Fruit fly (Drosophila melanogaster): ENCODE data around the gene Cisd2.

Gene Cisd2

dm6 chr3R:29227675-29228211, 4.5 kb upstream of the Cisd2 start, which contains the start of gene CG14507:
Gene CG14507 (minus strand): TSS chr3R:29227725.
- TF ChIP-seq Myc (optimal IDR thresholded peaks at IDR 0.05) (no peak), ttk (optimal IDR thresholded peaks at IDR 0.05) (no peak), Sin3A (optimal IDR thresholded peaks at IDR 0.05) (no peak)

dm6 chr3R:29221168-29221567, 2.1 kb downstream of the Cisd2 start:
- TF ChIP-seq ttk (optimal IDR thresholded peaks at IDR 0.05): peak; percentile 96
- TF ChIP-seq insv (optimal IDR thresholded peaks at IDR 0.05): no peak

- TF ChIP-seq Myc (optimal IDR thresholded peaks at IDR 0.05) (no peak), h (optimal IDR thresholded peaks at IDR 0.05) (no peak), psq (optimal IDR thresholded peaks at IDR 0.05) (no peak), insv (optimal IDR thresholded peaks at IDR 0.05) (no peak), Sin3A (optimal IDR thresholded peaks at IDR 0.05) (no peak), ttk (optimal IDR thresholded peaks at IDR 0.05) (no peak)
Observed at dm6 chr3R:29220585-29220984, 2.6 kb downstream of the Cisd2 start.

- TF ChIP-seq Sin3A (optimal IDR thresholded peaks at IDR 0.05) (no peak), psq (optimal IDR thresholded peaks at IDR 0.05) (no peak)
Observed at dm6 chr3R:29219948-29220347, 3.3 kb downstream of the Cisd2 start, which contains the start of gene eEF1gamma. Gene eEF1gamma (plus strand): TSS chr3R:29220172.

- no peak for TF ChIP-seq insv (optimal IDR thresholded peaks at IDR 0.05)
- TF ChIP-seq Sin3A (optimal IDR thresholded peaks at IDR 0.05): no peak
- no peak for TF ChIP-seq ttk (optimal IDR thresholded peaks at IDR 0.05)
- no peak for TF ChIP-seq psq (optimal IDR thresholded peaks at IDR 0.05)
- TF ChIP-seq Myc (optimal IDR thresholded peaks at IDR 0.05): no peak
- TF ChIP-seq h (optimal IDR thresholded peaks at IDR 0.05): no peak
Observed at dm6 chr3R:29218001-29218400, 5.2 kb downstream of the Cisd2 start.

DNA sequence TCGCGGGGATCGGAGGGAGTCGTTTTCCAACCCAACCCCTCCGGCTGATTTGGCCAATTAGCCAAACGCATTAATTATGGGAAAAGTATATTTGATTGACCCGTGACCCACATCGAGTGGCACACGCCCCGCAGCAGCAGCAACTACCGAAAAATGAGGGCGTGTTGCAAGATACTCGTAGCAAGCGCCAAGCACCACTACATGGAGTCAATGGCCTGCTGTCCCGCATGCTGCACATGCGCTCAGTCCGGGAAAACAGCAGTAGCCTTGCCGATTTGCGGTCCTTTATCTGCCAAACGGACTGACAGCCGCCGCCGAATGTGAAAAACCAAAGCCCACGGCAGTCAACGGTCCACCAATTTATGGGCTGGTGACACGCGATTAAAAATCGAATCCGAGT, 5.9 kb downstream of the Cisd2 start:
- TF ChIP-seq psq (optimal IDR thresholded peaks at IDR 0.05) (no peak), ttk (optimal IDR thresholded peaks at IDR 0.05) (no peak), Sin3A (optimal IDR thresholded peaks at IDR 0.05) (no peak), h (optimal IDR thresholded peaks at IDR 0.05) (no peak), insv (optimal IDR thresholded peaks at IDR 0.05) (no peak)

DNA sequence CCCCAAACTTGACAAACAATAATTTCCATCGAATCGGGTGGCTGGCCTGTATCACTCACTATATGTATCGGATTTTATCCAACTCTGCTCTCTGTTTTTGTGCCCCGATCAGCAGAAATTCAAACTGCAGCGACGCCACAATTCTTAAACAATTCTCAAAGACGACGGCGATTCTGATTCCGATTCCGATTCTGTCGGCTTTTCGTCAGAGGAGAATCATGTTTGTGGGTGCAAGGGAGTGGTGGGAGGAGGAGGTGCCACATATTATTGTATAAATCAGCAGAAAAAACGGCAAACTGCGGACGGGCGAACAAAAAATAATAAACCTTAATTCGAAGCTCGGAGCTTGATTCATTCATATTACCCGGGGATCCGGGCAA, 6.8 kb downstream of the Cisd2 start:
- TF ChIP-seq insv (optimal IDR thresholded peaks at IDR 0.05) (no peak), h (optimal IDR thresholded peaks at IDR 0.05) (no peak), Myc (optimal IDR thresholded peaks at IDR 0.05) (no peak), Sin3A (optimal IDR thresholded peaks at IDR 0.05) (no peak), psq (optimal IDR thresholded peaks at IDR 0.05) (no peak), ttk (optimal IDR thresholded peaks at IDR 0.05) (no peak)

dm6 chr3R:29215652-29216483, 7.4 kb downstream of the Cisd2 start:
- TF ChIP-seq ttk (optimal IDR thresholded peaks at IDR 0.05) (no peak), h (optimal IDR thresholded peaks at IDR 0.05) (no peak), Myc (optimal IDR thresholded peaks at IDR 0.05) (no peak), psq (optimal IDR thresholded peaks at IDR 0.05) (no peak), Sin3A (optimal IDR thresholded peaks at IDR 0.05) (no peak), insv (optimal IDR thresholded peaks at IDR 0.05) (no peak)

dm6 chr3R:29214982-29215533, 8.2 kb downstream of the Cisd2 start:
- TF ChIP-seq h (optimal IDR thresholded peaks at IDR 0.05): no peak
- TF ChIP-seq ttk (optimal IDR thresholded peaks at IDR 0.05): no peak
- no peak for TF ChIP-seq Sin3A (optimal IDR thresholded peaks at IDR 0.05)
- TF ChIP-seq insv (optimal IDR thresholded peaks at IDR 0.05): no peak

DNA sequence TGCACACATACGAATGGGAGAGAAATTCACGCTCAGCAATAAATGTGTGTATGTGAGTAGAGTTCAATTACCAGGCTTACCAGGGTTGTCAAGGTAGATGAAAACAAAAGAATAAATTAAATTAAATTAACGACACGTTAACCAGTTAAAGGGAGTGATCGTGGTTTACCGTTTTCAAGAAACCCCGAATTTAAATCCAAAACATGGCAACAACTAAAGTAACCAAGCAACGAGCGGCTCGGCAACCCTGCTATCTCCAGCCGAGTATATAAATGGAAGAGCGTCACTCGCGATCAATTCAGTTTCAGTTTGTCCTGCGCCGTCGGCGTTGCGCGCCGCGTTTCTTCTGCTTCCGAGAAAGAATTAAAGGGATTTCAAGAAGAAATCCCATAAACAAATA, 9.0 kb downstream of the Cisd2 start:
- TF ChIP-seq Sin3A (optimal IDR thresholded peaks at IDR 0.05): no peak
- TF ChIP-seq h (optimal IDR thresholded peaks at IDR 0.05): no peak
- TF ChIP-seq psq (optimal IDR thresholded peaks at IDR 0.05): no peak
- no peak for TF ChIP-seq insv (optimal IDR thresholded peaks at IDR 0.05)
- no peak for TF ChIP-seq Myc (optimal IDR thresholded peaks at IDR 0.05)
- TF ChIP-seq ttk (optimal IDR thresholded peaks at IDR 0.05): no peak

dm6 chr3R:29213416-29213815, 9.8 kb downstream of the Cisd2 start:
- TF ChIP-seq Sin3A (optimal IDR thresholded peaks at IDR 0.05) (no peak), insv (optimal IDR thresholded peaks at IDR 0.05) (no peak), ttk (optimal IDR thresholded peaks at IDR 0.05) (no peak), psq (optimal IDR thresholded peaks at IDR 0.05) (no peak), Myc (optimal IDR thresholded peaks at IDR 0.05) (no peak), h (optimal IDR thresholded peaks at IDR 0.05) (no peak)

DNA sequence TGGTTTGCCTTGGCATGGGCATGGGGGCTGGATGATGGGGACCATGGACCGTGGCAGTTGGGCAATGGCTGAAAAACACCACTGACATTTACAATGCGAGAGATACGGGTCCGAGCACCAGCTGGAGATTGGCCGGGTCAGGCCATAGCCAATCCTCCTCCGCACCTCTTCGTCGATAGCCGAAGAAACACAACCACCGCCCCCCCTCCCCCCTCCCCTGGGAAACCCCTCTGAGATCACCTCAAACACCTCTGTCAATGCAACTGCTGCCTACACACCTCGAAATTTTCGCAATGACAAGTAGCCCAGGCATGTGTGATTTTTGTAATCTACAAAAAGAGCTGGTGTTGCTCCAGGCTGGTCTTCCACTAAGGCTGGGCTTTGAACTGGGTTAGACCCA, 10.7 kb downstream of the Cisd2 start:
- TF ChIP-seq insv (optimal IDR thresholded peaks at IDR 0.05): no peak
- no peak for TF ChIP-seq Myc (optimal IDR thresholded peaks at IDR 0.05)
- TF ChIP-seq Sin3A (optimal IDR thresholded peaks at IDR 0.05): no peak
- TF ChIP-seq psq (optimal IDR thresholded peaks at IDR 0.05): no peak
- TF ChIP-seq h (optimal IDR thresholded peaks at IDR 0.05): no peak
- TF ChIP-seq ttk (optimal IDR thresholded peaks at IDR 0.05): no peak

- TF ChIP-seq Myc (optimal IDR thresholded peaks at IDR 0.05) (no peak), h (optimal IDR thresholded peaks at IDR 0.05) (no peak), Sin3A (optimal IDR thresholded peaks at IDR 0.05) (no peak), insv (optimal IDR thresholded peaks at IDR 0.05) (no peak), ttk (optimal IDR thresholded peaks at IDR 0.05) (no peak), psq (optimal IDR thresholded peaks at IDR 0.05) (no peak)
Observed at dm6 chr3R:29211702-29212101, 11.5 kb downstream of the Cisd2 start.

All from Kc167 (cell line).